Fruit fly (Drosophila melanogaster) Kc167 (cell line): ENCODE data around the gene Arf4.

Experiments
- Myc ChIP-seq: fragments of >200 bp; optimal IDR thresholded peaks from 2 replicates; lab custom pipeline; 2017; ENCODE audit warnings: missing external identifiers
- Sin3A ChIP-seq: fragments of >200 bp; optimal IDR thresholded peaks from 2 replicates; lab custom pipeline; 2018; ENCODE audit warnings: missing external identifiers
- h ChIP-seq: fragments of >200 bp; optimal IDR thresholded peaks from 3 replicates; lab custom pipeline; 2018; ENCODE audit warnings: missing external identifiers
- insv ChIP-seq: fragments of >200 bp; optimal IDR thresholded peaks from 3 replicates; lab custom pipeline; 2018; ENCODE audit warnings: missing external identifiers
- psq ChIP-seq: fragments of >200 bp; optimal IDR thresholded peaks from 2 replicates; lab custom pipeline; 2017; ENCODE audit warnings: missing external identifiers
- ttk ChIP-seq: sonication (Bioruptor generic); optimal IDR thresholded peaks from 2 replicates; lab custom pipeline; 2017; ENCODE audit warnings: missing external identifiers

dm6 chr4:1147166-1147565 is 23.2 kb downstream of the Arf4 start, which contains the start of gene Kif3C:
- TF ChIP-seq psq (lab: Kevin White, UChicago) (no peak), h (lab: Kevin White, UChicago) (no peak), ttk (lab: Kevin White, UChicago) (no peak), insv (lab: Kevin White, UChicago) (no peak), Myc (lab: Kevin White, UChicago) (no peak), Sin3A (lab: Kevin White, UChicago) (no peak)
